Worm (Caenorhabditis elegans): ENCODE results near the gene asp-12.

DNA sequence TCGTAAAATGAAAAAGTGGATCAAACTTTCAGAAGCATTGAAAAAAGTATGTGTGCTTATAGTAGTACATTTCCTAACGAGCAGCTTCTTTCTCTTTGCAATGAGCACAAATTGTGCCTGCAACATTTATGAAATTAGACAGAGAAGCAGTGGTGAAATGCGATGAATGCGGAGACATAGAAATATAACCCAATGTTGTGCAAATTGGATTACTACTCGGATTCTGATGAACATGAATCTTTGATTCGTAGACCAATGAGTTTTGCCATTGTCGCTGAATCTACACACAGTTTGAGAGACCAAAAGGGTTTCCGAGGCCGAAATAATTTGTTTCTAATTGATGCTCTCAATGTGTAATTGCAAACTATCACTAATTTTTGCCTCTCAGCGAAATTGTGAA, 15.1 kb upstream of the asp-12 start:
- TF ChIP-seq ceh-58 (GFP tag; IDR thresholded peaks at IDR 0.05) (no peak), hmg-1.2 (GFP tag; IDR thresholded peaks at IDR 0.05) (no peak), hlh-26 (GFP tag; conservative IDR thresholded peaks at IDR 0.05) (no peak), madf-10 (tag; optimal IDR thresholded peaks at IDR 0.05) (no peak), ztf-28 (GFP tag; IDR thresholded peaks at IDR 0.05) (no peak), Y53F4B.3 (GFP tag; IDR thresholded peaks at IDR 0.05) (no peak), nfya-1 (tag; optimal IDR thresholded peaks at IDR 0.05; ENCODE audit: borderline replicate concordance, insufficient read depth) (no peak), unc-62 (GFP tag; optimal IDR thresholded peaks at IDR 0.05) (no peak)

All from whole organism, young adult.